Fruit fly (Drosophila melanogaster) whole organism, pupa: ENCODE results near the gene CG6878.

Experiments
- CG10348 ChIP-seq: fragments of 200-800 bp; sonication (Bioruptor generic); IDR thresholded peaks from 2 replicates; pipeline ENCODE4 v1.3.6; 2022; ENCODE audit warnings: missing biosample characterization, missing genetic modification characterization
- CG12605 ChIP-seq: fragments of 200-800 bp; sonication (Bioruptor generic); IDR thresholded peaks from 2 replicates; pipeline ENCODE4 v1.3.6; 2022; ENCODE audit warnings: missing biosample characterization, missing genetic modification characterization
- CG13204 ChIP-seq: fragments of 200-800 bp; sonication (Bioruptor generic); optimal IDR thresholded peaks from 2 replicates; lab custom pipeline; 2018; ENCODE audit warnings: missing biosample characterization, mild to moderate bottlenecking, missing genetic modification characterization, moderate library complexity
- CG14655 ChIP-seq: fragments of 200-800 bp; sonication (Bioruptor generic); optimal IDR thresholded peaks from 3 replicates; lab custom pipeline; 2017; ENCODE audit warnings: mild to moderate bottlenecking, missing biosample characterization, missing genetic modification reagents, missing genetic modification characterization
- CG15710 ChIP-seq: fragments of 200-800 bp; sonication (Bioruptor generic); optimal IDR thresholded peaks from 2 replicates; lab custom pipeline; 2018; ENCODE audit warnings: missing biosample characterization, mild to moderate bottlenecking, missing genetic modification characterization, moderate library complexity
- CG17806 ChIP-seq: fragments of 200-800 bp; sonication (Bioruptor generic); optimal IDR thresholded peaks from 2 replicates; lab custom pipeline; 2018; ENCODE audit warnings: missing biosample characterization, mild to moderate bottlenecking, missing genetic modification characterization, moderate library complexity
- CG32121 ChIP-seq: fragments of 200-800 bp; sonication (Bioruptor generic); IDR thresholded peaks from 2 replicates; pipeline ENCODE4 v1.3.6; 2022; ENCODE audit warnings: missing biosample characterization, missing genetic modification characterization
- CG34367 ChIP-seq: fragments of 200-800 bp; sonication (Bioruptor generic); optimal IDR thresholded peaks from 2 replicates; lab custom pipeline; 2018; ENCODE audit warnings: missing biosample characterization, mild to moderate bottlenecking, missing genetic modification characterization
- CG4496 ChIP-seq: fragments of 200-800 bp; sonication (Bioruptor generic); IDR thresholded peaks from 3 replicates; pipeline ENCODE4 v1.3.6; 2022; ENCODE audit warnings: missing biosample characterization, missing genetic modification characterization
- CG8159 ChIP-seq: fragments of 200-800 bp; sonication (Bioruptor generic); optimal IDR thresholded peaks from 3 replicates; lab custom pipeline; 2018; ENCODE audit warnings: missing biosample characterization, mild to moderate bottlenecking, missing genetic modification characterization, moderate library complexity
- CG8301 ChIP-seq: fragments of 200-800 bp; sonication (Bioruptor generic); optimal IDR thresholded peaks from 2 replicates; lab custom pipeline; 2018; ENCODE audit warnings: missing biosample characterization, mild to moderate bottlenecking, missing genetic modification characterization
- CG9948 ChIP-seq: fragments of 200-800 bp; sonication (Bioruptor generic); optimal IDR thresholded peaks from 2 replicates; lab custom pipeline; 2018; ENCODE audit warnings: missing biosample characterization, mild to moderate bottlenecking, missing genetic modification characterization, moderate library complexity
- D1 ChIP-seq: fragments of 200-800 bp; sonication (Bioruptor generic); optimal IDR thresholded peaks from 2 replicates; lab custom pipeline; 2018; ENCODE audit warnings: missing biosample characterization, mild to moderate bottlenecking, missing genetic modification characterization, moderate library complexity
- EcR ChIP-seq: fragments of 200-800 bp; sonication (Bioruptor generic); optimal IDR thresholded peaks from 3 replicates; lab custom pipeline; 2019; ENCODE audit warnings: missing biosample characterization, missing genetic modification characterization, mild to moderate bottlenecking, moderate library complexity, missing genetic modification reagents
- Ets98B ChIP-seq: fragments of 200-800 bp; sonication (Bioruptor generic); IDR thresholded peaks from 2 replicates; pipeline ENCODE4 v1.3.6; 2022; ENCODE audit warnings: missing biosample characterization, missing genetic modification characterization
- Pif1A ChIP-seq: fragments of 200-800 bp; sonication (Bioruptor generic); optimal IDR thresholded peaks from 3 replicates; lab custom pipeline; 2016; ENCODE audit warnings: missing biosample characterization, missing genetic modification characterization
- Pif1B ChIP-seq: fragments of 200-800 bp; sonication (Bioruptor generic); optimal IDR thresholded peaks from 3 replicates; lab custom pipeline; 2016; ENCODE audit warnings: missing biosample characterization, missing genetic modification characterization
- Snoo ChIP-seq: fragments of 200-800 bp; sonication (Bioruptor generic); optimal IDR thresholded peaks from 3 replicates; lab custom pipeline; 2017; ENCODE audit warnings: missing biosample characterization, mild to moderate bottlenecking, missing genetic modification characterization, inconsistent platforms
- fd96Ca ChIP-seq: fragments of 200-800 bp; sonication (Bioruptor generic); IDR thresholded peaks from 3 replicates; pipeline ENCODE4 v1.3.6; 2022; ENCODE audit warnings: missing biosample characterization, missing genetic modification characterization
- gl ChIP-seq: fragments of 200-800 bp; sonication (Bioruptor generic); optimal IDR thresholded peaks from 2 replicates; lab custom pipeline; 2018; ENCODE audit warnings: missing biosample characterization, mild to moderate bottlenecking, missing genetic modification characterization
- rn ChIP-seq: fragments of 200-800 bp; sonication (Bioruptor generic); IDR thresholded peaks from 2 replicates; pipeline ENCODE4 v1.3.6; 2022; ENCODE audit warnings: missing biosample characterization, missing genetic modification characterization

The CG6878 gene

dm6 chr3L:15158330-15159114 lies 3.1 kb upstream of the CG6878 start, which contains the start of the genes Msh6 and Prp31:
Gene Msh6 (minus strand): TSS chr3L:15158562.
Gene Prp31 (plus strand): TSS chr3L:15159100.
- TF ChIP-seq CG10348 (GFP tag; lab: Robert Waterston, UW) (0 out of 2 replicates have a peak, but pooled peaks have one; percentile 23), Pif1A (GFP tag; lab: Kevin White, UChicago) (no peak), CG14655 (GFP tag; lab: Kevin White, UChicago) (no peak), Snoo (tag; lab: Kevin White, UChicago) (peak; percentile 44), CG17806 (tag; lab: Kevin White, UChicago) (peak; percentile 65), CG13204 (GFP tag; lab: Kevin White, UChicago) (no peak), CG34367 (tag; lab: Kevin White, UChicago) (peak; percentile 66), gl (tag; lab: Kevin White, UChicago) (no peak), fd96Ca (GFP tag; lab: Robert Waterston, UW) (no peak), CG4496 (GFP tag; lab: Robert Waterston, UW) (peak; percentile 53; the same call in 2 of the 3 replicates), CG8159 (tag; lab: Kevin White, UChicago) (peak; percentile 76), CG15710 (tag; lab: Kevin White, UChicago) (peak; percentile 75), CG9948 (tag; lab: Kevin White, UChicago) (peak; percentile 75), CG32121 (GFP tag; lab: Robert Waterston, UW) (no peak), CG12605 (no peak), CG8301 (peak; percentile 62), EcR (GFP tag; lab: Kevin White, UChicago) (no peak), rn (no peak), D1 (tag; lab: Kevin White, UChicago) (no peak), Ets98B (GFP tag; lab: Robert Waterston, UW) (no peak; the same call in 1 of the 2 replicates), Pif1B (no peak)

DNA sequence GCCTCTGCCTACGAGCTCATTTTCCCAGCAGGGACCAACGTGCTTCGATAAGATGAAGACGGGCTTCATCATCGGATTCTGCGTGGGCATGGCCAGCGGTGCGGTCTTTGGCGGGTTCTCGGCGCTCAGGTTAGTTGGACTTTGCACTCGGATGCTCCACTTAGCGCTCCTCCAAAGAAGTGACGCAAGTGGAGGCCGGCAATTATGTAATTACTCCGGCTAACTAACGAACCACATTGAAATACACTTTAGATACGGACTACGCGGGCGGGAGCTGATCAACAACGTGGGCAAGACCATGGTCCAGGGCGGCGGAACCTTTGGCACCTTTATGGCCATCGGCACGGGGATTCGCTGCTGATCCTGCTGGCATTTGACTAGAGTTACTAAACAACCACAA lies 388 bp downstream of the CG6878 start:
- TF ChIP-seq CG34367 (tag; lab: Kevin White, UChicago), result no peak
- TF ChIP-seq EcR (GFP tag; lab: Kevin White, UChicago), result no peak
- no peak for TF ChIP-seq CG13204 (GFP tag; lab: Kevin White, UChicago)
- no peak for TF ChIP-seq CG32121 (GFP tag; lab: Robert Waterston, UW)
- no peak for TF ChIP-seq CG14655 (GFP tag; lab: Kevin White, UChicago)
- TF ChIP-seq CG9948 (tag; lab: Kevin White, UChicago), result no peak
- TF ChIP-seq CG8301, result no peak
- TF ChIP-seq CG12605, result no peak
- TF ChIP-seq CG4496 (GFP tag; lab: Robert Waterston, UW), result no peak
- TF ChIP-seq CG15710 (tag; lab: Kevin White, UChicago), result no peak
- no peak for TF ChIP-seq rn

DNA sequence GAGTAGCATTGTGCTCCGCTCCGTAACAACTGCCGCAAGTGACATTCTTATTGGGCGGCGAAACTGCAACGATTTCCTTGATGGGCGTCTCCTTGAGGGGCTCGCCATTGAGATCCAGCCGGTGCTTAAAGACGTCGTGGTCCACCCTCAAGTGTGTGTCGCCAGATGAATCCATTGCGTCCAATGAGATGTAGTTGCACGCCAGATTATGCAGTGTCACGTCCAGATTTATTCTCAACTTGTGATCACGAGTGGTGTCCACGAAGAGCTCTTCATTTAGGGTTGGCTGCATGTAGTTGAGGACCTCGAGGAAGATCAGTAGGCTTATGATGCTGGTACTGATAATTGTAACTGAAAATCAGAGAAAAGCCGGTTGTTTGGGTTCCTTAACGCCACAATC lies 1.4 kb downstream of the CG6878 start:
- TF ChIP-seq CG4496 (GFP tag; lab: Robert Waterston, UW) (no peak), CG17806 (tag; lab: Kevin White, UChicago) (no peak), Pif1B (no peak)

DNA sequence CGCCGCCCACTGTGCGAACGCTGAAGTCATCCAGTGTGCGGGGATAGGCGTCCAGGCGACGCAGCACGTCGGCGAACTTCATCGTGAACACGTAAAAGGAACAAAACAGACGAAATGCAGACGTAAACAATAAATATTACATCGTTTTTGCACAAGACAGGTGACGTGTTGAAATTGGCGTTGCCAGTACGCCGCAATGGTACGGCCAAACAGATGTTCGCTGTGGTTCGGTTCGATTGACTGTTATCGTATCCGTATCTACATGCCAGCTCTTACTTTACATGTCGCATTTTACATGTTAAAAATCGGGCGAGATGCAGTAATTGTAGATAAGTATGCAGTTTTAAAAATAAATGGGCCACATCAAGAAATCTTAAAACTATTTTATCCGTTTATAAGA lies 1.8 kb downstream of the CG6878 start, which contains the start of gene CG7011:
CG7011 (minus strand) TSS at position 215 of the 400 bp plus-strand sequence.
- TF ChIP-seq CG8301 (no peak), rn (no peak), CG10348 (GFP tag; lab: Robert Waterston, UW) (no peak), CG17806 (tag; lab: Kevin White, UChicago) (no peak), Pif1A (GFP tag; lab: Kevin White, UChicago) (no peak), CG4496 (GFP tag; lab: Robert Waterston, UW) (no peak), EcR (GFP tag; lab: Kevin White, UChicago) (no peak)

DNA sequence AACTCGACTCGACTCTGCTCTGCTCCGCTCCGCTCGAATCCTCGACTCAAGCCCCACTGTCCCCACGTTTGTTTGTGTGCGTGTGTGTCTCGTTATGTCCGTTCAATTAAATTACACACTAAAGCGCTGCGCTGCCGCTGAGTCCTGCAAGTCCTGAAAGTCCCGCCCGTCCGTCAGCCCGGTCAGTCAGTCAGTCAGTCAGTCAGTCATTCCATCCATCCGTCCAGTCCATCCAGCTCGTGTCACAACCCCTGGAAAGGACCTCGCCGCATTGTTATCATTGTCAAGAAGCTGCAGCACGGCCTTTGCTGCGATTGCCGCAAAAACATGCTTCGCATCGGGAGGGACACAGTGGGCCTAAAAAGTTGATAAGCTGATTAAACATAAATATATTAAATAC lies 7.4 kb downstream of the CG6878 start:
- no peak for TF ChIP-seq CG10348 (GFP tag; lab: Robert Waterston, UW)
- no peak for TF ChIP-seq Pif1B
- TF ChIP-seq EcR (GFP tag; lab: Kevin White, UChicago), result no peak
- no peak for TF ChIP-seq CG9948 (tag; lab: Kevin White, UChicago)
- TF ChIP-seq rn, result no peak
- TF ChIP-seq Snoo (tag; lab: Kevin White, UChicago), result no peak
- no peak for TF ChIP-seq fd96Ca (GFP tag; lab: Robert Waterston, UW)
- no peak for TF ChIP-seq CG34367 (tag; lab: Kevin White, UChicago)
- TF ChIP-seq CG4496 (GFP tag; lab: Robert Waterston, UW), result no peak
- no peak for TF ChIP-seq CG17806 (tag; lab: Kevin White, UChicago)
- TF ChIP-seq CG15710 (tag; lab: Kevin White, UChicago), result no peak
- TF ChIP-seq CG8301, result no peak
- TF ChIP-seq CG13204 (GFP tag; lab: Kevin White, UChicago), result no peak
- TF ChIP-seq Ets98B (GFP tag; lab: Robert Waterston, UW), result no peak
- no peak for TF ChIP-seq CG14655 (GFP tag; lab: Kevin White, UChicago)

- TF ChIP-seq EcR (GFP tag; lab: Kevin White, UChicago) (no peak), D1 (tag; lab: Kevin White, UChicago) (no peak), Ets98B (GFP tag; lab: Robert Waterston, UW) (no peak), CG8301 (no peak), CG34367 (tag; lab: Kevin White, UChicago) (no peak), CG10348 (GFP tag; lab: Robert Waterston, UW) (no peak), CG15710 (tag; lab: Kevin White, UChicago) (no peak), CG14655 (GFP tag; lab: Kevin White, UChicago) (no peak), gl (tag; lab: Kevin White, UChicago) (no peak), CG4496 (GFP tag; lab: Robert Waterston, UW) (no peak)
These were observed 8.2 kb downstream of the CG6878 start for dm6 chr3L:15169795-15170194.
